Fruit fly (Drosophila melanogaster) whole organism, embryonic: Measurements from ENCODE around the gene CG31126.

Source experiments
- Adf1 ChIP-seq: fragments of 200-800 bp; sonication (Bioruptor generic); IDR thresholded peaks from 2 replicates; pipeline ENCODE4 v1.3.6; 2022; ENCODE audit warnings: missing biosample characterization, missing genetic modification characterization
- CG10274 ChIP-seq: fragments of 200-800 bp; sonication (Bioruptor generic); optimal IDR thresholded peaks from 3 replicates; lab custom pipeline; 2017; ENCODE audit warnings: missing biosample characterization, mild to moderate bottlenecking, missing genetic modification characterization
- CG12104 ChIP-seq: fragments of 200-800 bp; sonication (Bioruptor generic); optimal IDR thresholded peaks from 3 replicates; lab custom pipeline; 2016; ENCODE audit warnings: missing biosample characterization, missing genetic modification characterization
- CG12299 ChIP-seq: fragments of 200-800 bp; sonication (Bioruptor generic); optimal IDR thresholded peaks from 2 replicates; lab custom pipeline; 2018; ENCODE audit warnings: missing biosample characterization, mild to moderate bottlenecking, missing genetic modification characterization
- CG12744 ChIP-seq: fragments of 200-800 bp; sonication (Bioruptor generic); optimal IDR thresholded peaks from 2 replicates; lab custom pipeline; 2016; ENCODE audit warnings: missing biosample characterization, missing genetic modification characterization
- CG13123 ChIP-seq: fragments of 200-800 bp; sonication (Bioruptor generic); optimal IDR thresholded peaks from 2 replicates; lab custom pipeline; 2016; ENCODE audit warnings: missing biosample characterization, missing genetic modification characterization
- CG13775 ChIP-seq: fragments of 200-800 bp; sonication (Bioruptor generic); optimal IDR thresholded peaks from 3 replicates; lab custom pipeline; 2017; ENCODE audit warnings: missing biosample characterization, mild to moderate bottlenecking, missing genetic modification characterization
- CG17912 ChIP-seq: fragments of 200-800 bp; sonication (Bioruptor generic); optimal IDR thresholded peaks from 2 replicates; lab custom pipeline; 2018; ENCODE audit warnings: missing biosample characterization, mild to moderate bottlenecking, missing genetic modification characterization
- CG18599 ChIP-seq: fragments of 200-800 bp; sonication (Bioruptor generic); optimal IDR thresholded peaks from 3 replicates; lab custom pipeline; 2017; ENCODE audit warnings: missing biosample characterization, missing genetic modification characterization, mild to moderate bottlenecking, moderate library complexity, missing genetic modification reagents
- CG2199 ChIP-seq: fragments of 200-800 bp; sonication (Bioruptor generic); IDR thresholded peaks from 3 replicates; pipeline ENCODE4 v1.3.6; 2022; ENCODE audit warnings: missing biosample characterization, missing genetic modification characterization
- CG30020 ChIP-seq: fragments of 200-800 bp; optimal IDR thresholded peaks from 2 replicates; lab custom pipeline; 2019; ENCODE audit warnings: missing biosample characterization, mild to moderate bottlenecking, missing genetic modification characterization, moderate library complexity
- CG3407 ChIP-seq: fragments of 200-800 bp; sonication (Bioruptor generic); optimal IDR thresholded peaks from 2 replicates; lab custom pipeline; 2018; ENCODE audit warnings: missing biosample characterization, mild to moderate bottlenecking, missing genetic modification characterization
- CG6765 ChIP-seq: fragments of 200-800 bp; sonication (Bioruptor generic); optimal IDR thresholded peaks from 3 replicates; lab custom pipeline; 2017; ENCODE audit warnings: missing biosample characterization, mild to moderate bottlenecking, missing genetic modification characterization
- CG6813 ChIP-seq: fragments of 200-800 bp; sonication (Bioruptor generic); optimal IDR thresholded peaks from 2 replicates; lab custom pipeline; 2017; ENCODE audit warnings: missing biosample characterization, missing genetic modification characterization, mild to moderate bottlenecking, moderate library complexity, missing genetic modification reagents
- CG7372 ChIP-seq: fragments of 200-800 bp; sonication (Bioruptor generic); IDR thresholded peaks from 2 replicates; pipeline ENCODE4 v1.3.6; 2022; ENCODE audit warnings: missing biosample characterization, missing genetic modification characterization
- CG7556 ChIP-seq: fragments of 200-800 bp; sonication (Bioruptor generic); optimal IDR thresholded peaks from 2 replicates; lab custom pipeline; 2017; ENCODE audit warnings: missing biosample characterization, mild to moderate bottlenecking, missing genetic modification characterization
- CG7987 ChIP-seq: fragments of 200-800 bp; sonication (Bioruptor generic); optimal IDR thresholded peaks from 2 replicates; lab custom pipeline; 2018; ENCODE audit warnings: missing biosample characterization, mild to moderate bottlenecking, missing genetic modification characterization, moderate library complexity
- Dfd ChIP-seq, 2 experiments: fragments of >200 bp; optimal IDR thresholded peaks; 2 replicates each; lab custom pipeline; 2017; ENCODE audit warnings: missing biosample characterization in 2 of 2, missing genetic modification characterization in 2 of 2
- Dip3 ChIP-seq: fragments of 200-800 bp; sonication (Bioruptor generic); optimal IDR thresholded peaks from 3 replicates; lab custom pipeline; 2016; ENCODE audit warnings: missing biosample characterization, missing genetic modification characterization
- Drgx ChIP-seq: fragments of 200-800 bp; sonication (Bioruptor generic); IDR thresholded peaks from 2 replicates; pipeline ENCODE4 v1.3.6; 2022; ENCODE audit warnings: missing biosample characterization, missing genetic modification characterization
- Hand ChIP-seq: fragments of 200-800 bp; sonication (Bioruptor generic); optimal IDR thresholded peaks from 2 replicates; lab custom pipeline; 2017; ENCODE audit warnings: mild to moderate bottlenecking, missing biosample characterization, missing genetic modification reagents, missing genetic modification characterization
- Hmx ChIP-seq: fragments of 200-800 bp; sonication (Bioruptor generic); optimal IDR thresholded peaks from 2 replicates; lab custom pipeline; 2016; ENCODE audit warnings: missing biosample characterization, missing genetic modification characterization
- Kr ChIP-seq: fragments of 200-800 bp; sonication (Bioruptor generic); optimal IDR thresholded peaks from 2 replicates; lab custom pipeline; 2017; ENCODE audit warnings: missing biosample characterization, mild to moderate bottlenecking, missing genetic modification characterization
- Mad ChIP-seq: fragments of 200-800 bp; sonication (Bioruptor generic); optimal IDR thresholded peaks from 2 replicates; lab custom pipeline; 2016; ENCODE audit warnings: missing biosample characterization, missing genetic modification characterization
- Meics ChIP-seq: fragments of 200-800 bp; sonication (Bioruptor generic); optimal IDR thresholded peaks from 2 replicates; lab custom pipeline; 2017; ENCODE audit warnings: missing biosample characterization, mild to moderate bottlenecking, missing genetic modification characterization
- Nf-YB ChIP-seq: fragments of 200-800 bp; sonication (Bioruptor generic); optimal IDR thresholded peaks from 3 replicates; lab custom pipeline; 2019; ENCODE audit warnings: missing biosample characterization, mild to moderate bottlenecking, missing genetic modification characterization, moderate library complexity
- Nf-YC ChIP-seq: fragments of 200-800 bp; optimal IDR thresholded peaks from 3 replicates; lab custom pipeline; 2019; ENCODE audit warnings: missing biosample characterization, mild to moderate bottlenecking, missing genetic modification characterization, moderate library complexity
- Rfx ChIP-seq: fragments of 200-800 bp; sonication (Bioruptor generic); IDR thresholded peaks from 2 replicates; pipeline ENCODE4 v1.3.6; 2022; ENCODE audit warnings: missing biosample characterization, missing genetic modification characterization
- Sox102F ChIP-seq: fragments of 200-800 bp; sonication (Bioruptor generic); optimal IDR thresholded peaks from 2 replicates; lab custom pipeline; 2018; ENCODE audit warnings: missing biosample characterization, mild to moderate bottlenecking, missing genetic modification characterization, moderate library complexity
- Spps ChIP-seq: fragments of 200-800 bp; sonication (Bioruptor generic); optimal IDR thresholded peaks from 2 replicates; lab custom pipeline; 2018; ENCODE audit warnings: missing biosample characterization, mild to moderate bottlenecking, missing genetic modification characterization
- Sry-β ChIP-seq: fragments of 200-800 bp; sonication (Bioruptor generic); optimal IDR thresholded peaks from 2 replicates; lab custom pipeline; 2018; ENCODE audit warnings: missing biosample characterization, mild to moderate bottlenecking, missing genetic modification characterization, moderate library complexity
- Trl ChIP-seq, 3 experiments: fragments of >200 bp in 2 of 3; fragments of 200-800 bp in 1 of 3; sonication (Bioruptor generic) in 1 of 3; optimal IDR thresholded peaks; 2 replicates in 1 of 3; 3 replicates in 2 of 3; lab custom pipeline; 2016 to 2017; ENCODE audit warnings: missing biosample characterization in 1 of 3, missing genetic modification characterization in 1 of 3
- Xrp1 ChIP-seq: fragments of 200-800 bp; sonication (Bioruptor generic); IDR thresholded peaks from 2 replicates; pipeline ENCODE4 v1.3.6; 2022; ENCODE audit warnings: missing biosample characterization, missing genetic modification characterization
- al ChIP-seq: fragments of 200-800 bp; sonication (Bioruptor generic); IDR thresholded peaks from 2 replicates; pipeline ENCODE4 v1.3.6; 2022; ENCODE audit warnings: missing biosample characterization, missing genetic modification characterization
- cas ChIP-seq: fragments of 200-800 bp; sonication (Bioruptor generic); IDR thresholded peaks from 2 replicates; pipeline ENCODE4 v1.3.6; 2022; ENCODE audit warnings: missing biosample characterization, missing genetic modification characterization
- chinmo ChIP-seq: fragments of 200-800 bp; sonication (Bioruptor generic); IDR thresholded peaks from 4 replicates; pipeline ENCODE4 v1.3.6; 2022; ENCODE audit warnings: missing biosample characterization, missing genetic modification characterization; ENCODE audit not compliant: partially characterized antibody
- corto ChIP-seq: fragments of 200-800 bp; sonication (Bioruptor generic); optimal IDR thresholded peaks from 2 replicates; lab custom pipeline; 2016; ENCODE audit warnings: missing biosample characterization, mild to moderate bottlenecking, missing genetic modification characterization, moderate library complexity
- crp ChIP-seq, 2 experiments: fragments of 200-800 bp; sonication (Bioruptor generic); optimal IDR thresholded peaks; 2 replicates in 1 of 2; 3 replicates in 1 of 2; lab custom pipeline; 2017; ENCODE audit warnings: missing biosample characterization in 2 of 2, missing genetic modification characterization in 2 of 2, mild to moderate bottlenecking in 1 of 2, moderate library complexity in 1 of 2
- cwo ChIP-seq: fragments of 200-800 bp; sonication (Bioruptor generic); optimal IDR thresholded peaks from 3 replicates; lab custom pipeline; 2017; ENCODE audit warnings: missing biosample characterization, missing genetic modification characterization, mild to moderate bottlenecking, moderate library complexity, missing genetic modification reagents
- grn ChIP-seq: fragments of 200-800 bp; sonication (Bioruptor generic); optimal IDR thresholded peaks from 3 replicates; lab custom pipeline; 2017; ENCODE audit warnings: missing biosample characterization, missing genetic modification characterization
- ham ChIP-seq: fragments of 200-800 bp; sonication (Bioruptor generic); IDR thresholded peaks from 2 replicates; pipeline ENCODE4 v1.3.6; 2022; ENCODE audit warnings: missing biosample characterization, missing genetic modification characterization
- hb ChIP-seq: fragments of 200-800 bp; sonication (Bioruptor generic); IDR thresholded peaks from 3 replicates; pipeline ENCODE4 v1.3.6; 2022; ENCODE audit warnings: missing biosample characterization, missing genetic modification characterization; ENCODE audit not compliant: partially characterized antibody
- p53 ChIP-seq: fragments of 200-800 bp; sonication (Bioruptor generic); optimal IDR thresholded peaks from 2 replicates; lab custom pipeline; 2016; ENCODE audit warnings: missing biosample characterization, missing genetic modification characterization
- pan ChIP-seq, 4 experiments: fragments of >200 bp in 3 of 4; fragments of 200-800 bp in 1 of 4; sonication (Bioruptor generic) in 1 of 4; optimal IDR thresholded peaks in 3 of 4; IDR thresholded peaks in 1 of 4; 2 replicates each; pipeline versions ENCODE4 v1.3.6 to Lab custom; 2017 to 2022; ENCODE audit warnings: missing biosample characterization in 2 of 4, missing genetic modification characterization in 2 of 4, mixed read lengths in 1 of 4
- pita ChIP-seq: fragments of 200-800 bp; sonication (Bioruptor generic); optimal IDR thresholded peaks from 2 replicates; lab custom pipeline; 2017; ENCODE audit warnings: missing biosample characterization, mild to moderate bottlenecking, missing genetic modification characterization
- sens-2 ChIP-seq: fragments of 200-800 bp; sonication (Bioruptor generic); IDR thresholded peaks from 2 replicates; pipeline ENCODE4 v1.3.6; 2022; ENCODE audit warnings: missing biosample characterization, missing genetic modification characterization
- ssp ChIP-seq: fragments of 200-800 bp; sonication (Bioruptor generic); IDR thresholded peaks from 2 replicates; pipeline ENCODE4 v1.3.6; 2022; ENCODE audit warnings: missing biosample characterization, missing genetic modification characterization
- tio ChIP-seq: fragments of 200-800 bp; sonication (Bioruptor generic); optimal IDR thresholded peaks from 2 replicates; lab custom pipeline; 2017; ENCODE audit warnings: missing biosample characterization, missing genetic modification characterization, inconsistent platforms
- twi ChIP-seq: fragments of 200-800 bp; optimal IDR thresholded peaks from 2 replicates; lab custom pipeline; 2019; ENCODE audit warnings: missing biosample characterization, mild to moderate bottlenecking, missing genetic modification characterization, moderate library complexity
- zen ChIP-seq: fragments of 200-800 bp; sonication (Bioruptor generic); optimal IDR thresholded peaks from 3 replicates; lab custom pipeline; 2018; ENCODE audit warnings: missing biosample characterization, mild to moderate bottlenecking, missing genetic modification characterization, moderate library complexity

CG31126 gene

DNA sequence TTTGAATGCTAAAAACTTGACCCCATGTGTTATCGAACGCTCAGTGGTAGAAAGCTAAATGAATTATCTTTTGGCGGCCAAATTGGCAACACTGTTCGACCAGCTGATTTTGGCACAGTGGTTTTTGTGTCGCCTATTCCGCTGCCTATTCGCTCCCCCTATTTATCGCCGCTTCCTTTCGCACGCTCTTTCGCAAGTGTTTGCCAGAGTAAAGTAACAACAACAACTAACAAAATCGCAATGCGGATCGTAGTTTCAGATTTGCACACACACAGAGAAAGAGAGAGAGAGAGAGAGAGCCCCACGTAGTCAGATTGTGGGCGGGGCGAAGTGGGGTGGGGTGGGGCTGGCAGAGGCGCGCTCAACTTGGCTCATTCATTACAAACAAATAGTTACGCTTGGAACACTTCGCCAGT, 8.4 kb upstream of the CG31126 start (continued):
- TF ChIP-seq CG13123 (GFP tag; lab: Kevin White, UChicago) (no peak), CG6765 (GFP tag; lab: Kevin White, UChicago) (peak; percentile 8), Dip3 (GFP tag; lab: Kevin White, UChicago) (no peak), zen (tag; lab: Kevin White, UChicago) (no peak), CG3407 (GFP tag; lab: Kevin White, UChicago) (no peak), Sox102F (GFP tag; lab: Kevin White, UChicago) (no peak), cas (GFP tag; lab: Robert Waterston, UW) (no peak), Nf-YB (no peak), CG7372 (no peak), twi (tag; lab: Kevin White, UChicago) (no peak), Rfx (peak; percentile 16; the same call in 1 of the 2 replicates), CG17912 (GFP tag; lab: Kevin White, UChicago) (no peak), Nf-YC (tag; lab: Kevin White, UChicago) (no peak), CG6813 (GFP tag; lab: Kevin White, UChicago) (no peak), CG12744 (no peak), tio (GFP tag; lab: Kevin White, UChicago) (no peak), CG13775 (GFP tag; lab: Kevin White, UChicago) (no peak), CG30020 (tag; lab: Kevin White, UChicago) (no peak), p53 (GFP tag; lab: Kevin White, UChicago) (no peak), corto (no peak), Hmx (GFP tag; lab: Kevin White, UChicago) (no peak), CG12104 (GFP tag; lab: Kevin White, UChicago) (no peak), cwo (GFP tag; lab: Kevin White, UChicago) (no peak), al (GFP tag; lab: Robert Waterston, UW) (no peak), Spps (no peak), Hand (peak; percentile 28), pita (no peak), CG10274 (GFP tag; lab: Kevin White, UChicago) (no peak), ssp (GFP tag; lab: Robert Waterston, UW) (no peak), Meics (GFP tag; lab: Kevin White, UChicago) (no peak), sens-2 (no peak), chinmo (GFP tag; lab: Robert Waterston, UW) (peak; percentile 27; the same call in 1 of the 4 replicates), CG7556 (GFP tag; lab: Kevin White, UChicago) (no peak), crp (GFP tag; optimal IDR thresholded peaks at IDR 0.05; lab: Kevin White, UChicago) (peak in 1 of 2 experiments; percentile 81), ham (GFP tag; lab: Robert Waterston, UW) (no peak), Mad (no peak), CG12299 (tag; lab: Kevin White, UChicago) (no peak), Xrp1 (GFP tag; lab: Robert Waterston, UW) (no peak), Dfd (GFP tag; optimal IDR thresholded peaks at IDR 0.05; lab: Kevin White, UChicago) (no peak), hb (GFP tag; lab: Robert Waterston, UW) (no peak), Trl (optimal IDR thresholded peaks at IDR 0.05; lab: Kevin White, UChicago) (peak in 1 of 2 experiments; percentile 70), Trl (GFP tag; optimal IDR thresholded peaks at IDR 0.05; lab: Kevin White, UChicago) (no peak), Adf1 (GFP tag; lab: Robert Waterston, UW) (peak; percentile 62), Sry-β (GFP tag; lab: Kevin White, UChicago) (no peak), Drgx (peak; percentile 35; the same call in 1 of the 2 replicates), pan (optimal IDR thresholded peaks at IDR 0.05; lab: Kevin White, UChicago) (no peak), pan (GFP tag; optimal IDR thresholded peaks at IDR 0.05 in 1 of 2, IDR thresholded peaks at IDR 0.05 in 1 of 2) (no peak), CG7987 (GFP tag; lab: Kevin White, UChicago) (no peak), CG2199 (GFP tag; lab: Robert Waterston, UW) (no peak), grn (GFP tag; lab: Kevin White, UChicago) (no peak), Kr (no peak), CG18599 (GFP tag; lab: Kevin White, UChicago) (peak; percentile 47)
